Worm (Caenorhabditis elegans): ENCODE measurements around the gene Y9C2UA.1.

Y9C2UA.1 gene

ce11 chrII:9116404-9116803 lies 23.0 kb upstream of the Y9C2UA.1 start (continued):
- TF ChIP-seq aha-1 (tag): no peak
- 0 out of 2 replicates have a peak, but pooled peaks have one; percentile 35 for TF ChIP-seq php-3 (GFP tag; IDR thresholded peaks at IDR 0.05)
- TF ChIP-seq dmd-8 (GFP tag; IDR thresholded peaks at IDR 0.05): no peak
- no peak for TF ChIP-seq D1046.2 (GFP tag; IDR thresholded peaks at IDR 0.05)
- TF ChIP-seq pha-4 (GFP tag; IDR thresholded peaks at IDR 0.05): no peak
- TF ChIP-seq pha-4 (tag; optimal IDR thresholded peaks at IDR 0.05): no peak
- TF ChIP-seq fos-1 (tag; optimal IDR thresholded peaks at IDR 0.05): no peak
- TF ChIP-seq nhr-102 (tag; optimal IDR thresholded peaks at IDR 0.05): no peak
- no peak for TF ChIP-seq zfp-3 (GFP tag; conservative IDR thresholded peaks at IDR 0.05)
- TF ChIP-seq nhr-41 (GFP tag; IDR thresholded peaks at IDR 0.05): no peak
- TF ChIP-seq daf-12 (tag; optimal IDR thresholded peaks at IDR 0.05): no peak
- TF ChIP-seq snpc-1.2 (GFP tag; IDR thresholded peaks at IDR 0.05): no peak
- no peak for TF ChIP-seq F26F4.8 (GFP tag; conservative IDR thresholded peaks at IDR 0.05)
- TF ChIP-seq unc-39 (tag; optimal IDR thresholded peaks at IDR 0.05): no peak
- TF ChIP-seq mxl-3 (GFP tag; optimal IDR thresholded peaks at IDR 0.05): peak; percentile 27
- no peak for TF ChIP-seq ceh-20 (GFP tag; IDR thresholded peaks at IDR 0.05)

ce11 chrII:9117789-9118242 lies 21.6 kb upstream of the Y9C2UA.1 start:
- TF ChIP-seq hlh-30 (tag; optimal IDR thresholded peaks at IDR 0.05; ENCODE audit: insufficient read depth) (no peak), nhr-48 (tag; optimal IDR thresholded peaks at IDR 0.05) (peak; percentile 58), nhr-28 (tag; optimal IDR thresholded peaks at IDR 0.05) (peak; percentile 75), hlh-11 (tag; optimal IDR thresholded peaks at IDR 0.05) (peak; percentile 36), dmd-9 (GFP tag; IDR thresholded peaks at IDR 0.05) (no peak), aha-1 (tag) (peak; percentile 69), dmd-6 (GFP tag; IDR thresholded peaks at IDR 0.05) (peak; percentile 59), F37D6.2 (tag; optimal IDR thresholded peaks at IDR 0.05) (peak; percentile 7), pqm-1 (tag; optimal IDR thresholded peaks at IDR 0.05) (peak; percentile 91), dve-1 (tag; optimal IDR thresholded peaks at IDR 0.05; ENCODE audit: insufficient read depth) (peak; percentile 59), mep-1 (tag; optimal IDR thresholded peaks at IDR 0.05) (peak; percentile 70), nhr-11 (tag; optimal IDR thresholded peaks at IDR 0.05) (peak; percentile 8), unc-62 (GFP tag; optimal IDR thresholded peaks at IDR 0.05 in 1 of 2) (peak in 1 of 2 experiments; percentile 34), unc-62 (tag; optimal IDR thresholded peaks at IDR 0.05) (no peak), daf-16 (GFP tag; optimal IDR thresholded peaks at IDR 0.05) (no peak), daf-16 (tag; optimal IDR thresholded peaks at IDR 0.05) (peak; percentile 60), T20F7.1 (GFP tag; optimal IDR thresholded peaks at IDR 0.05) (peak; percentile 5), daf-19 (GFP tag; conservative IDR thresholded peaks at IDR 0.05) (0 out of 2 replicates have a peak, but pooled peaks have one; percentile 55), lsy-2 (tag; optimal IDR thresholded peaks at IDR 0.05) (peak in 1 of 2 experiments; percentile 46), nhr-77 (tag; optimal IDR thresholded peaks at IDR 0.05) (peak; percentile 70), ces-1 (GFP tag; optimal IDR thresholded peaks at IDR 0.05) (peak; percentile 52), rbr-2 (tag; optimal IDR thresholded peaks at IDR 0.05) (no peak), nhr-111 (GFP tag; optimal IDR thresholded peaks at IDR 0.05) (no peak), gei-8 (GFP tag; optimal IDR thresholded peaks at IDR 0.05) (no peak), lin-1 (GFP tag; IDR thresholded peaks at IDR 0.05) (peak; percentile 67; the same call in 1 of the 2 replicates), php-3 (GFP tag; IDR thresholded peaks at IDR 0.05) (no peak)

ce11 chrII:9120329-9120728 lies 19.1 kb upstream of the Y9C2UA.1 start:
- no peak for TF ChIP-seq pqm-1 (tag; optimal IDR thresholded peaks at IDR 0.05)
